Fruit fly (Drosophila melanogaster): ENCODE measurements around the gene miple1.

The miple1 gene

DNA sequence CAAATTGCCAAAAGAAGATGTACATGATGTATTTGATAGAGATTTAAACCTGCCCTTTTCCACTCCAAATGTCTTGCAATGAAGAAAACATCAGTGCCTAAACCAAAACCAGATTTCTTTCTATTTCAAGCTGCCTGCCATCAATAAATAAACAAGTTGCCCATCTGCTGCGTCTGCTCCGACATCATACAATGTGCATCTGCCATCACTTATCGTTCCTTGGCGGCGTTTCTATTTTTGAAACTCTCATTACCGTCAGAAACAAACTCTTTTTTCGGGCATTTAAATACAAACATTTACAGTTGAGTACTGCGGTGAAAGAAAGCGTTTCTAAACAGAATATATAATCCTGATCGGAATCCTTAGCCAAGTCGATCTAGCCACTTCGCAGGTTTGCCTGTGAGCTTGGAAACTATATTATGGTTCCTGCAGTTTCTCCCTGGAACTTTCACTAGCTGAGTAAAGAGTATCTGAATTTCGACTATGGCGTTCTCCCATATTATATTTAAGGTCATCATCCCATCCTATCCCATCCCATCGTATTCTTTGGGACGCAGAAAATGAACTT lies 27.8 kb downstream of the miple1 start:
- no peak for TF ChIP-seq fru (GFP tag; optimal IDR thresholded peaks at IDR 0.05)
- TF ChIP-seq Rel (GFP tag; optimal IDR thresholded peaks at IDR 0.05), result no peak
- no peak for TF ChIP-seq Rel (tag; optimal IDR thresholded peaks at IDR 0.05)
- no peak for TF ChIP-seq Myc (optimal IDR thresholded peaks at IDR 0.05)
- TF ChIP-seq Hnf4 (GFP tag; optimal IDR thresholded peaks at IDR 0.05), result no peak
- no peak for TF ChIP-seq Dfd (GFP tag; optimal IDR thresholded peaks at IDR 0.05)
- no peak for TF ChIP-seq OdsH (GFP tag; optimal IDR thresholded peaks at IDR 0.05)
- no peak for TF ChIP-seq rgr (GFP tag; optimal IDR thresholded peaks at IDR 0.05)
- no peak for TF ChIP-seq pan (optimal IDR thresholded peaks at IDR 0.05)
- no peak for TF ChIP-seq br (GFP tag; optimal IDR thresholded peaks at IDR 0.05)
- no peak for TF ChIP-seq lola (GFP tag; optimal IDR thresholded peaks at IDR 0.05)
- no peak for TF ChIP-seq CG32264 (GFP tag; optimal IDR thresholded peaks at IDR 0.05)
- no peak for TF ChIP-seq Abd-B (GFP tag; optimal IDR thresholded peaks at IDR 0.05)
- TF ChIP-seq ey (GFP tag; optimal IDR thresholded peaks at IDR 0.05), result no peak
- TF ChIP-seq dsf (GFP tag; optimal IDR thresholded peaks at IDR 0.05; ENCODE audit: borderline replicate concordance), result no peak
- no peak for TF ChIP-seq Vsx2 (GFP tag; optimal IDR thresholded peaks at IDR 0.05; ENCODE audit: partially characterized antibody)
- TF ChIP-seq CrebA (GFP tag; optimal IDR thresholded peaks at IDR 0.05; ENCODE audit: borderline replicate concordance), result no peak
- TF ChIP-seq h (GFP tag; optimal IDR thresholded peaks at IDR 0.05), result no peak

- no peak for TF ChIP-seq HLH106 (tag; optimal IDR thresholded peaks at IDR 0.05)
Observed at dm6 chr3L:297240-297639, 30.1 kb downstream of the miple1 start.

DNA sequence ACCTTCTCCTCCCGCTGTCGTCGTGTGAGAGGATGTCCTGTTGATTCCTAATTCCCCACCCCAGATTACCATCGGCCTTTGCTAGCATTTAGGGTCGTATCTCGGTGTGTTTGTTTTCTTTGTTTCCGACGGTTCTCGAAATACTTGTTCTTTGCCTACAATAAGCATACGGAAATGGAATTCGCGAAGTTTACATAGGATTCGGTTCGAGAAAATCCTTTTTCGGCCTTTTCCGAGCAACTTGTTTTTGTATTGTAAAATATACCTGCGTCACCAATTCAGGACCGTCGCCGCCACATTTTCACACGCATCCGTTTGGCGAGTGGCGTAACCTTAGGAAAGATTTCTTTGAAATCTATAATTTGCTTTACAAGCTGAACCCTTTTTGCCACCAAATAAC lies 31.4 kb downstream of the miple1 start:
- TF ChIP-seq brk (GFP tag; optimal IDR thresholded peaks at IDR 0.05), result no peak
- no peak for TF ChIP-seq HLH106 (tag; optimal IDR thresholded peaks at IDR 0.05)
- no peak for TF ChIP-seq sage (GFP tag; optimal IDR thresholded peaks at IDR 0.05)
- no peak for TF ChIP-seq Sp1 (GFP tag; optimal IDR thresholded peaks at IDR 0.05)
- TF ChIP-seq jim (GFP tag; optimal IDR thresholded peaks at IDR 0.05), result no peak
- no peak for TF ChIP-seq lola (GFP tag; optimal IDR thresholded peaks at IDR 0.05)
- no peak for TF ChIP-seq sv (GFP tag; optimal IDR thresholded peaks at IDR 0.05)
- no peak for TF ChIP-seq fru (GFP tag; optimal IDR thresholded peaks at IDR 0.05)
- no peak for TF ChIP-seq foxo (GFP tag; optimal IDR thresholded peaks at IDR 0.05)
- no peak for TF ChIP-seq dl (GFP tag; optimal IDR thresholded peaks at IDR 0.05; ENCODE audit: insufficient read depth in 1 of 2, partially characterized antibody in 2 of 2)
- no peak for TF ChIP-seq ey (GFP tag; optimal IDR thresholded peaks at IDR 0.05)
- no peak for TF ChIP-seq psq (GFP tag; optimal IDR thresholded peaks at IDR 0.05)

dm6 chr3L:299952-300605 lies 33.0 kb downstream of the miple1 start:
- no peak for TF ChIP-seq OdsH (GFP tag; optimal IDR thresholded peaks at IDR 0.05)
- no peak for TF ChIP-seq woc (GFP tag; optimal IDR thresholded peaks at IDR 0.05)
- TF ChIP-seq h (GFP tag; optimal IDR thresholded peaks at IDR 0.05), result no peak
- no peak for TF ChIP-seq Mio (GFP tag; optimal IDR thresholded peaks at IDR 0.05)

- TF ChIP-seq rgr (GFP tag; optimal IDR thresholded peaks at IDR 0.05), result no peak
- peak; percentile 50 for TF ChIP-seq Hr83 (GFP tag; optimal IDR thresholded peaks at IDR 0.05; ENCODE audit: poor library complexity, severe bottlenecking)
- peak; percentile 11 for TF ChIP-seq Jra (GFP tag; optimal IDR thresholded peaks at IDR 0.05)
Observed at dm6 chr3L:311607-312006, 44.5 kb downstream of the miple1 start.

dm6 chr3L:312323-312722 lies 45.2 kb downstream of the miple1 start:
- TF ChIP-seq Dif (GFP tag; optimal IDR thresholded peaks at IDR 0.05; ENCODE audit: partially characterized antibody) (no peak), dmrt93B (GFP tag; optimal IDR thresholded peaks at IDR 0.05) (no peak), Rel (GFP tag; optimal IDR thresholded peaks at IDR 0.05) (no peak), Rel (tag; optimal IDR thresholded peaks at IDR 0.05) (no peak), CG32264 (GFP tag; optimal IDR thresholded peaks at IDR 0.05) (no peak), N (GFP tag; optimal IDR thresholded peaks at IDR 0.05) (no peak), CG9705 (GFP tag; optimal IDR thresholded peaks at IDR 0.05) (no peak), sage (GFP tag; optimal IDR thresholded peaks at IDR 0.05) (no peak), sv (GFP tag; optimal IDR thresholded peaks at IDR 0.05) (no peak), HLH106 (tag; optimal IDR thresholded peaks at IDR 0.05) (no peak), Hr83 (GFP tag; optimal IDR thresholded peaks at IDR 0.05; ENCODE audit: poor library complexity, severe bottlenecking) (no peak), brk (GFP tag; optimal IDR thresholded peaks at IDR 0.05) (no peak)

Measured in whole organism, wandering third instar larva.